Worm (Caenorhabditis elegans): Measurements from ENCODE around the gene mans-4.

Gene mans-4

ce11 chrIV:9094356-9094755 is 16.0 kb upstream of the mans-4 start, which contains the start of gene mrpl-42:
Gene mrpl-42 (minus strand): TSS chrIV:9094456.
- no peak for TF ChIP-seq unc-62 (GFP tag; optimal IDR thresholded peaks at IDR 0.05)

ce11 chrIV:9093932-9094331 is 15.6 kb upstream of the mans-4 start, which contains the start of gene lpl-1:
Gene lpl-1 (minus strand): TSS chrIV:9094032.
- no peak for TF ChIP-seq unc-62 (GFP tag; optimal IDR thresholded peaks at IDR 0.05)

- TF ChIP-seq unc-62 (GFP tag; optimal IDR thresholded peaks at IDR 0.05): no peak
Observed at ce11 chrIV:9092011-9092410, 13.6 kb upstream of the mans-4 start.

ce11 chrIV:9090538-9091195 is 12.3 kb upstream of the mans-4 start:
- TF ChIP-seq unc-62 (GFP tag; optimal IDR thresholded peaks at IDR 0.05): no peak

- TF ChIP-seq unc-62 (GFP tag; optimal IDR thresholded peaks at IDR 0.05): no peak
Observed at ce11 chrIV:9088294-9088693, 9.9 kb upstream of the mans-4 start, which contains the start of gene msa-1. Gene msa-1 (plus strand): TSS chrIV:9088594.

- TF ChIP-seq unc-62 (GFP tag; optimal IDR thresholded peaks at IDR 0.05): no peak
Observed at ce11 chrIV:9082055-9082454, 3.7 kb upstream of the mans-4 start, which contains the start of gene twk-8. Gene twk-8 (plus strand): TSS chrIV:9082355.

- TF ChIP-seq unc-62 (GFP tag; optimal IDR thresholded peaks at IDR 0.05): no peak
Observed at ce11 chrIV:9080201-9080600, 1.8 kb upstream of the mans-4 start.

ce11 chrIV:9079330-9079729 is 961 bp upstream of the mans-4 start:
- no peak for TF ChIP-seq unc-62 (GFP tag; optimal IDR thresholded peaks at IDR 0.05)

- TF ChIP-seq unc-62 (GFP tag; optimal IDR thresholded peaks at IDR 0.05): no peak
Observed at ce11 chrIV:9074244-9074723, 4.1 kb downstream of the mans-4 start, which contains the start of gene mppb-1. Gene mppb-1 (plus strand): TSS chrIV:9074673.

ce11 chrIV:9070188-9070587 is 8.2 kb downstream of the mans-4 start:
- TF ChIP-seq unc-62 (GFP tag; optimal IDR thresholded peaks at IDR 0.05): no peak

- no peak for TF ChIP-seq unc-62 (GFP tag; optimal IDR thresholded peaks at IDR 0.05)
Observed at ce11 chrIV:9069703-9070102, 8.7 kb downstream of the mans-4 start, which contains the start of gene nhr-11. Gene nhr-11 (plus strand): TSS chrIV:9070003.

- TF ChIP-seq unc-62 (GFP tag; optimal IDR thresholded peaks at IDR 0.05): no peak
Observed at ce11 chrIV:9063518-9063917, 14.9 kb downstream of the mans-4 start.

- no peak for TF ChIP-seq unc-62 (GFP tag; optimal IDR thresholded peaks at IDR 0.05)
Observed at ce11 chrIV:9053403-9053802, 25.0 kb downstream of the mans-4 start.

- no peak for TF ChIP-seq unc-62 (GFP tag; optimal IDR thresholded peaks at IDR 0.05)
Observed at ce11 chrIV:9051510-9052175, 26.7 kb downstream of the mans-4 start.

ce11 chrIV:9051036-9051435 is 27.3 kb downstream of the mans-4 start:
- no peak for TF ChIP-seq unc-62 (GFP tag; optimal IDR thresholded peaks at IDR 0.05)

- TF ChIP-seq unc-62 (GFP tag; optimal IDR thresholded peaks at IDR 0.05): no peak
Observed at ce11 chrIV:9045252-9045651, 33.1 kb downstream of the mans-4 start, which contains the start of gene Y73F4A.1. Gene Y73F4A.1 (minus strand): TSS chrIV:9045352.

ce11 chrIV:9043224-9043623 is 35.1 kb downstream of the mans-4 start, which contains the start of gene Y73F4A.2:
Gene Y73F4A.2 (minus strand): TSS chrIV:9043347.
- TF ChIP-seq unc-62 (GFP tag; optimal IDR thresholded peaks at IDR 0.05): no peak

Measured in whole organism, dauer.